Worm (Caenorhabditis elegans): Measurements from ENCODE around the gene F08G12.3.

- TF ChIP-seq hlh-4 (tag; optimal IDR thresholded peaks at IDR 0.05) (no peak), aly-2 (tag; optimal IDR thresholded peaks at IDR 0.05) (no peak)
Observed at ce11 chrX:11287617-11288016, 12.4 kb upstream of the F08G12.3 start, which contains the start of gene F38B2.4.
